Fruit fly (Drosophila melanogaster) Kc167 (cell line): ENCODE results near the gene CG3281.

Experiments
- Sin3A ChIP-seq: fragments of >200 bp; optimal IDR thresholded peaks from 2 replicates; lab custom pipeline; 2018; ENCODE audit warnings: missing external identifiers
- h ChIP-seq: fragments of >200 bp; optimal IDR thresholded peaks from 3 replicates; lab custom pipeline; 2018; ENCODE audit warnings: missing external identifiers
- psq ChIP-seq: fragments of >200 bp; optimal IDR thresholded peaks from 2 replicates; lab custom pipeline; 2017; ENCODE audit warnings: missing external identifiers
- ttk ChIP-seq: sonication (Bioruptor generic); optimal IDR thresholded peaks from 2 replicates; lab custom pipeline; 2017; ENCODE audit warnings: missing external identifiers

dm6 chr3R:11981962-11982361 is 19.4 kb upstream of the CG3281 start, which contains the start of gene CG12224:
- TF ChIP-seq psq (lab: Kevin White, UChicago) (no peak), ttk (lab: Kevin White, UChicago) (no peak), Sin3A (no peak), h (lab: Kevin White, UChicago) (no peak)
